Worm (Caenorhabditis elegans) whole organism, dauer: ENCODE data around the gene F23H11.5.

Experiments used
- unc-62 ChIP-seq: sonication (generic microtip); optimal IDR thresholded peaks from 2 replicates; lab custom pipeline; 2017; ENCODE audit warnings: missing biosample characterization, missing genetic modification reagents, missing genetic modification characterization

The F23H11.5 gene

ce11 chrIII:869869-870268 is 40.5 kb downstream of the F23H11.5 start, which contains the start of gene T24C4.2:
T24C4.2 (minus strand) TSS chrIII:869969.
- no peak for TF ChIP-seq unc-62 (GFP tag; lab: Kevin White, UChicago)

ce11 chrIII:868866-869265 is 41.5 kb downstream of the F23H11.5 start:
- TF ChIP-seq unc-62 (GFP tag; lab: Kevin White, UChicago) = no peak

ce11 chrIII:861819-862356 is 48.5 kb downstream of the F23H11.5 start, which contains the start of gene arx-4:
arx-4 (plus strand) TSS chrIII:862306.
- TF ChIP-seq unc-62 (GFP tag; lab: Kevin White, UChicago) = no peak
